Worm (Caenorhabditis elegans): ENCODE measurements around the gene C06A6.2.

DNA sequence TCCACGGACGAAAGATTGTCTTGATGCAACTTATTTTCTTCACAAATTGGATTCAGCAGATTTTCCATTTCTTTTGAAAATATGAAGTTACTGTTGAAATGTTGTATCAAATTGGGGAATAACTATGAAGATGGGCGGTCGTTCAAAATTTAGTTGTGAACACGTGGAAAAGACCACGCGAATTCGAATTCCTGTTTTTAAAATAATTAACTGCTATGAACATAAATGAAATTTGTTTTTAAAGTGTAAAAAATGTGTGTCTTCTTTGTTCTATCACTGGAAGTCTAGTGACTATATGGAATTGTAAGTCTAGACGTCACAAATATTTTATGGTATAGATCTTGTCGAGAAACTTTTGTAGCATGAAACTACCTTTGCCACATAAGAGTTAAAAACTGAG lies 8.0 kb upstream of the C06A6.2 start, which contains the start of gene C06A6.7:
- TF ChIP-seq nhr-11 (tag; optimal IDR thresholded peaks at IDR 0.05) (no peak), ceh-6 (GFP tag; optimal IDR thresholded peaks at IDR 0.05) (no peak), pax-1 (tag; optimal IDR thresholded peaks at IDR 0.05) (no peak), elt-2 (tag; optimal IDR thresholded peaks at IDR 0.05) (no peak), nfya-1 (tag; optimal IDR thresholded peaks at IDR 0.05) (no peak), unc-86 (tag; optimal IDR thresholded peaks at IDR 0.05) (no peak), ets-4 (tag; optimal IDR thresholded peaks at IDR 0.05) (no peak), hlh-30 (tag; optimal IDR thresholded peaks at IDR 0.05; ENCODE audit: insufficient read depth) (no peak), ceh-18 (tag; optimal IDR thresholded peaks at IDR 0.05) (no peak), che-1 (tag; optimal IDR thresholded peaks at IDR 0.05) (no peak), ceh-48 (tag; optimal IDR thresholded peaks at IDR 0.05) (no peak), ceh-22 (tag; optimal IDR thresholded peaks at IDR 0.05) (no peak)

Data from whole organism, late embryonic.